Fruit fly (Drosophila melanogaster): ENCODE measurements around the gene H2.0.

H2.0 gene

DNA sequence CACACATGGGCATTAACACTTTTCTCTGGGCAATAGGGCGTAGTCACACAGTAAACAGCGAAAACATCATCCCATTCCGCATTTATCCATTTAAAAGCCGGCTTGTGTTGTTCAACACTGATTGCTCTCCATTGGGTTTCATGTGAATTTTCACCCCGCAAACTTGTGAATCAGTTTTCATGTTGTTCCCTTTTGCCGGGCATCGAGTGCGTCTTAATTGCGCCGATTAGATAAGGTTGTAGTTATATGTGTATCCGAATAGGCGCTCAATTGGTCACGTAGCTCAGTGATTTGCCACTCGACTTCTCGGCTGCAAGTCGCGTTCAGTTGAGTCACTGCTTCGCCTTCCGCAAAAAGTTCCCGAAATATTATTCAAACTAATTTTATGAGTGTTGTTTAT is 32.3 kb downstream of the H2.0 start:
- no peak for TF ChIP-seq net (GFP tag; optimal IDR thresholded peaks at IDR 0.05)
- peak; percentile 35 for TF ChIP-seq vri (GFP tag; optimal IDR thresholded peaks at IDR 0.05)

- TF ChIP-seq CG8319 (GFP tag; optimal IDR thresholded peaks at IDR 0.05) = no peak
- TF ChIP-seq Eip93F (GFP tag; optimal IDR thresholded peaks at IDR 0.05) = no peak
- TF ChIP-seq OdsH (GFP tag; optimal IDR thresholded peaks at IDR 0.05) = no peak
- no peak for TF ChIP-seq CG8632 (GFP tag; optimal IDR thresholded peaks at IDR 0.05)
- TF ChIP-seq CG3032 (tag; optimal IDR thresholded peaks at IDR 0.05) = peak; percentile 51
- TF ChIP-seq Hr4 (GFP tag; optimal IDR thresholded peaks at IDR 0.05) = no peak
- peak; percentile 29 for TF ChIP-seq CG6792 (GFP tag; optimal IDR thresholded peaks at IDR 0.05)
- peak; percentile 10 for TF ChIP-seq CG10669 (GFP tag; optimal IDR thresholded peaks at IDR 0.05)
- no peak for TF ChIP-seq CG34406 (GFP tag; optimal IDR thresholded peaks at IDR 0.05)
- TF ChIP-seq Ets21C (GFP tag; optimal IDR thresholded peaks at IDR 0.05) = no peak
- TF ChIP-seq topi (GFP tag; optimal IDR thresholded peaks at IDR 0.05) = no peak
- peak in 1 of 2 experiments; percentile 3 for TF ChIP-seq ss (GFP tag; optimal IDR thresholded peaks at IDR 0.05)
- TF ChIP-seq CG11294 (GFP tag; IDR thresholded peaks at IDR 0.05) = no peak
- TF ChIP-seq Sox102F (GFP tag; optimal IDR thresholded peaks at IDR 0.05) = no peak
- peak; percentile 19 for TF ChIP-seq acj6 (GFP tag; optimal IDR thresholded peaks at IDR 0.05)
- TF ChIP-seq Ets96B (tag; optimal IDR thresholded peaks at IDR 0.05) = peak; percentile 23
- no peak for TF ChIP-seq CG7368 (GFP tag; optimal IDR thresholded peaks at IDR 0.05)
- no peak for TF ChIP-seq Hr38 (GFP tag; optimal IDR thresholded peaks at IDR 0.05)
- no peak for TF ChIP-seq Lpt (GFP tag; optimal IDR thresholded peaks at IDR 0.05)
- TF ChIP-seq CG31627 (GFP tag; optimal IDR thresholded peaks at IDR 0.05) = peak; percentile 66
- no peak for TF ChIP-seq Met (GFP tag; optimal IDR thresholded peaks at IDR 0.05)
- TF ChIP-seq spab (GFP tag; optimal IDR thresholded peaks at IDR 0.05) = no peak
- no peak for TF ChIP-seq net (GFP tag; optimal IDR thresholded peaks at IDR 0.05)
- TF ChIP-seq dsx (GFP tag; optimal IDR thresholded peaks at IDR 0.05; ENCODE audit: poor library complexity, severe bottlenecking) = peak; percentile 30
- no peak for TF ChIP-seq eg (GFP tag; IDR thresholded peaks at IDR 0.05)
- TF ChIP-seq esn (GFP tag; optimal IDR thresholded peaks at IDR 0.05) = peak; percentile 45
- TF ChIP-seq fd59A (GFP tag; optimal IDR thresholded peaks at IDR 0.05) = no peak
- no peak for TF ChIP-seq Gug (GFP tag; IDR thresholded peaks at IDR 0.05)
- TF ChIP-seq CG4318 (GFP tag; optimal IDR thresholded peaks at IDR 0.05) = no peak
- no peak for TF ChIP-seq CG10631 (GFP tag; optimal IDR thresholded peaks at IDR 0.05)
- peak; percentile 38 for TF ChIP-seq CG3919 (GFP tag; optimal IDR thresholded peaks at IDR 0.05)
- no peak for TF ChIP-seq Smox (GFP tag; optimal IDR thresholded peaks at IDR 0.05)
- peak; percentile 25 for TF ChIP-seq Sox15 (GFP tag; optimal IDR thresholded peaks at IDR 0.05)
- no peak for TF ChIP-seq CG16779 (tag; optimal IDR thresholded peaks at IDR 0.05)
- no peak for TF ChIP-seq CG11902 (GFP tag; optimal IDR thresholded peaks at IDR 0.05)
- TF ChIP-seq fkh (GFP tag; optimal IDR thresholded peaks at IDR 0.05) = peak; percentile 12
- TF ChIP-seq fd85E (GFP tag; optimal IDR thresholded peaks at IDR 0.05) = no peak
- TF ChIP-seq pdm3 (GFP tag; optimal IDR thresholded peaks at IDR 0.05) = no peak
- peak; percentile 47 for TF ChIP-seq CG1621 (tag; optimal IDR thresholded peaks at IDR 0.05)
- no peak for TF ChIP-seq CG6808 (GFP tag; optimal IDR thresholded peaks at IDR 0.05)
- TF ChIP-seq cyc (GFP tag; optimal IDR thresholded peaks at IDR 0.05) = peak; percentile 52
- TF ChIP-seq Sox14 (GFP tag; optimal IDR thresholded peaks at IDR 0.05) = peak; percentile 66
- peak; percentile 58 for TF ChIP-seq lz (GFP tag; optimal IDR thresholded peaks at IDR 0.05)
- peak; percentile 83 for TF ChIP-seq svp (GFP tag)
- TF ChIP-seq CG6276 (GFP tag; optimal IDR thresholded peaks at IDR 0.05) = no peak
- no peak for TF ChIP-seq CG9139 (GFP tag; optimal IDR thresholded peaks at IDR 0.05)
- TF ChIP-seq CG6163 (GFP tag; IDR thresholded peaks at IDR 0.05) = no peak
- peak in 1 of 2 experiments; percentile 29 for TF ChIP-seq salr (GFP tag; optimal IDR thresholded peaks at IDR 0.05)
- no peak for TF ChIP-seq CG8119 (GFP tag; IDR thresholded peaks at IDR 0.05)
- TF ChIP-seq Hr39 (GFP tag; optimal IDR thresholded peaks at IDR 0.05) = no peak
Observed at dm6 chr2L:5986094-5986493, 33.1 kb downstream of the H2.0 start, which contains the start of gene ifc. Gene ifc (plus strand): TSS chr2L:5986348.

Measured in whole organism, prepupa.